Worm (Caenorhabditis elegans) whole organism, young adult: ENCODE measurements around the gene F22H10.11.

ENCODE experiments used
- B0035.1 ChIP-seq: sonication (generic microtip); optimal IDR thresholded peaks from 2 replicates; lab custom pipeline; 2016; ENCODE audit warnings: missing genetic modification characterization, mild to moderate bottlenecking, missing compliant biosample characterization, missing genotype, missing genetic modification reagents
- F22D6.2 ChIP-seq: sonication (generic microtip); optimal IDR thresholded peaks from 2 replicates; lab custom pipeline; 2016; ENCODE audit warnings: mild to moderate bottlenecking, missing genetic modification characterization, missing compliant biosample characterization
- F23B12.7 ChIP-seq: sonication (generic microtip); optimal IDR thresholded peaks from 2 replicates; lab custom pipeline; 2017; ENCODE audit warnings: missing genetic modification characterization, mild to moderate bottlenecking, missing compliant biosample characterization, antibody characterized with exemption, moderate library complexity; ENCODE audit not compliant: insufficient read depth
- F57A8.1 ChIP-seq: fragments of 200-800 bp; sonication (Bioruptor generic); optimal IDR thresholded peaks from 2 replicates; lab custom pipeline; 2018; ENCODE audit warnings: mild to moderate bottlenecking, missing genetic modification characterization, moderate library complexity, missing compliant biosample characterization
- K11D2.4 ChIP-seq: fragments of 200-800 bp; sonication (Bioruptor generic); IDR thresholded peaks from 2 replicates; pipeline ENCODE4 v1.3.6; 2022; ENCODE audit warnings: missing genetic modification reagents, missing genetic modification characterization, missing compliant biosample characterization
- T26A5.8 ChIP-seq: sonication (generic microtip); optimal IDR thresholded peaks from 2 replicates; lab custom pipeline; 2016; ENCODE audit warnings: missing genetic modification characterization, missing compliant biosample characterization
- Y53G8AR.9 ChIP-seq: fragments of 200-800 bp; sonication (Bioruptor generic); conservative IDR thresholded peaks from 2 replicates; pipeline ENCODE4 v1.3.6; 2022; ENCODE audit warnings: missing genetic modification reagents, missing genetic modification characterization, missing compliant biosample characterization
- Y56A3A.18 ChIP-seq: fragments of 200-800 bp; sonication (Bioruptor generic); IDR thresholded peaks from 2 replicates; pipeline ENCODE4 v1.3.6; 2022; ENCODE audit warnings: missing genetic modification reagents, missing genetic modification characterization, missing compliant biosample characterization
- akir-1 ChIP-seq: fragments of 200-800 bp; sonication (Bioruptor generic); optimal IDR thresholded peaks from 2 replicates; lab custom pipeline; 2018; ENCODE audit warnings: mild to moderate bottlenecking, missing genetic modification characterization, moderate library complexity, missing compliant biosample characterization
- ama-1 ChIP-seq, 3 experiments: fragments of 150-350 bp in 1 of 3; sonication (generic microtip) in 2 of 3; optimal IDR thresholded peaks; 2 replicates each; lab custom pipeline; 2014 to 2018; ENCODE audit warnings: missing biosample characterization in 2 of 3, missing genetic modification characterization in 2 of 3, missing genetic modification reagents in 2 of 3
- attf-3 ChIP-seq: fragments of 200-800 bp; sonication (Bioruptor generic); conservative IDR thresholded peaks from 2 replicates; pipeline ENCODE4 v1.3.6; 2022; ENCODE audit warnings: missing genetic modification reagents, missing genetic modification characterization, missing compliant biosample characterization
- attf-5 ChIP-seq: fragments of 200-800 bp; sonication (Bioruptor generic); optimal IDR thresholded peaks from 2 replicates; lab custom pipeline; 2018; ENCODE audit warnings: mild to moderate bottlenecking, missing genetic modification characterization, missing compliant biosample characterization
- cebp-2 ChIP-seq: fragments of 200-800 bp; sonication (Bioruptor generic); IDR thresholded peaks from 2 replicates; pipeline ENCODE4 v1.3.6; 2022; ENCODE audit warnings: missing genetic modification characterization, missing compliant biosample characterization
- ceh-27 ChIP-seq: fragments of 200-800 bp; sonication (Bioruptor generic); optimal IDR thresholded peaks from 2 replicates; lab custom pipeline; 2018; ENCODE audit warnings: mild to moderate bottlenecking, missing genetic modification characterization, moderate library complexity, missing compliant biosample characterization
- ceh-58 ChIP-seq: fragments of 200-800 bp; sonication (Bioruptor generic); IDR thresholded peaks from 2 replicates; pipeline ENCODE4 v1.3.6; 2022; ENCODE audit warnings: missing genetic modification characterization, missing compliant biosample characterization
- ekl-4 ChIP-seq: fragments of 200-800 bp; sonication (Bioruptor generic); IDR thresholded peaks from 2 replicates; pipeline ENCODE4 v1.3.6; 2022; ENCODE audit warnings: missing genetic modification reagents, missing genetic modification characterization, missing compliant biosample characterization
- ets-4 ChIP-seq: fragments of 200-800 bp; sonication (Bioruptor generic); optimal IDR thresholded peaks from 2 replicates; lab custom pipeline; 2018; ENCODE audit warnings: mild to moderate bottlenecking, missing genetic modification characterization, missing compliant biosample characterization
- fkh-3 ChIP-seq: sonication (generic microtip); optimal IDR thresholded peaks from 2 replicates; lab custom pipeline; 2016; ENCODE audit warnings: mild to moderate bottlenecking, missing genetic modification characterization, missing compliant biosample characterization
- gei-17 ChIP-seq: fragments of 200-800 bp; sonication (Bioruptor generic); optimal IDR thresholded peaks from 2 replicates; lab custom pipeline; 2018; ENCODE audit warnings: mild to moderate bottlenecking, missing genetic modification characterization, missing compliant biosample characterization
- hrde-1 ChIP-seq: sonication (generic microtip); optimal IDR thresholded peaks from 2 replicates; lab custom pipeline; 2016; ENCODE audit warnings: missing genetic modification characterization, mild to moderate bottlenecking, missing compliant biosample characterization, moderate library complexity, missing genotype, missing genetic modification reagents, borderline replicate concordance
- hsf-1 ChIP-seq: fragments of 200-800 bp; sonication (Bioruptor generic); IDR thresholded peaks from 2 replicates; pipeline ENCODE4 v1.3.6; 2022; ENCODE audit warnings: missing genetic modification reagents, missing genetic modification characterization, missing compliant biosample characterization
- lag-1 ChIP-seq: fragments of 200-800 bp; sonication (Bioruptor generic); IDR thresholded peaks from 2 replicates; pipeline ENCODE4 v1.3.6; 2022; ENCODE audit warnings: missing genetic modification reagents, missing genetic modification characterization, missing compliant biosample characterization
- let-607 ChIP-seq, 2 experiments: fragments of 200-800 bp in 1 of 2; sonication (Bioruptor generic) in 1 of 2; sonication (generic microtip) in 1 of 2; optimal IDR thresholded peaks; 2 replicates each; lab custom pipeline; 2016 to 2018; ENCODE audit warnings: mild to moderate bottlenecking in 2 of 2, missing compliant biosample characterization in 2 of 2, missing genetic modification characterization in 2 of 2, moderate library complexity in 2 of 2, missing genotype in 1 of 2
- lin-26 ChIP-seq: fragments of 200-800 bp; sonication (Bioruptor generic); IDR thresholded peaks from 2 replicates; pipeline ENCODE4 v1.3.6; 2022; ENCODE audit warnings: missing genetic modification reagents, missing genetic modification characterization, missing compliant biosample characterization
- lin-54 ChIP-seq: fragments of 200-800 bp; sonication (Bioruptor generic); optimal IDR thresholded peaks from 2 replicates; lab custom pipeline; 2018; ENCODE audit warnings: mild to moderate bottlenecking, missing genetic modification characterization, missing compliant biosample characterization
- madf-10 ChIP-seq: sonication (generic microtip); optimal IDR thresholded peaks from 2 replicates; lab custom pipeline; 2016; ENCODE audit warnings: mild to moderate bottlenecking, missing genetic modification characterization, missing compliant biosample characterization
- mcd-1 ChIP-seq: fragments of 200-800 bp; sonication (Bioruptor generic); IDR thresholded peaks from 2 replicates; pipeline ENCODE4 v1.3.6; 2022; ENCODE audit warnings: missing genetic modification reagents, missing genetic modification characterization, missing compliant biosample characterization
- nfya-1 ChIP-seq: sonication (generic microtip); optimal IDR thresholded peaks from 2 replicates; lab custom pipeline; 2017; ENCODE audit warnings: antibody characterized with exemption, missing compliant biosample characterization, missing genetic modification characterization, borderline replicate concordance; ENCODE audit not compliant: insufficient read depth
- nhr-27 ChIP-seq: fragments of 200-800 bp; sonication (Bioruptor generic); optimal IDR thresholded peaks from 2 replicates; lab custom pipeline; 2018; ENCODE audit warnings: mild to moderate bottlenecking, missing genetic modification characterization, moderate library complexity, missing compliant biosample characterization
- rec-8 ChIP-seq, 2 experiments: sonication (generic microtip); optimal IDR thresholded peaks; 2 replicates each; lab custom pipeline; 2016; ENCODE audit warnings: mild to moderate bottlenecking in 2 of 2, missing genetic modification characterization in 2 of 2, missing genetic modification reagents in 2 of 2, missing genotype in 2 of 2, missing biosample characterization in 1 of 2, missing compliant biosample characterization in 1 of 2, moderate library complexity in 1 of 2
- repo-1 ChIP-seq: sonication (generic microtip); optimal IDR thresholded peaks from 2 replicates; lab custom pipeline; 2017; ENCODE audit warnings: mild to moderate bottlenecking, missing genetic modification characterization, missing compliant biosample characterization
- rpc-1 ChIP-seq, 2 experiments: fragments of 150-350 bp in 1 of 2; sonication (generic microtip) in 1 of 2; optimal IDR thresholded peaks; 2 replicates each; lab custom pipeline; 2014 to 2018; ENCODE audit warnings: missing biosample characterization in 1 of 2, missing genetic modification characterization in 1 of 2, missing genetic modification reagents in 1 of 2, missing genotype in 1 of 2
- sea-2 ChIP-seq: fragments of 200-800 bp; sonication (Bioruptor generic); IDR thresholded peaks from 2 replicates; pipeline ENCODE4 v1.3.6; 2022; ENCODE audit warnings: missing genetic modification characterization, missing compliant biosample characterization
- snpc-4 ChIP-seq, 5 experiments: fragments of 150-350 bp in 1 of 5; sonication (generic microtip) in 4 of 5; optimal IDR thresholded peaks; 2 replicates each; lab custom pipeline; 2014 to 2018; ENCODE audit warnings: missing genetic modification characterization in 5 of 5, missing biosample characterization in 3 of 5, antibody characterized with exemption in 2 of 5, mild to moderate bottlenecking in 2 of 5, missing compliant biosample characterization in 2 of 5, missing genotype in 2 of 5, moderate library complexity in 2 of 5, missing genetic modification reagents in 1 of 5
- somi-1 ChIP-seq: fragments of 200-800 bp; sonication (Bioruptor generic); optimal IDR thresholded peaks from 2 replicates; lab custom pipeline; 2018; ENCODE audit warnings: mild to moderate bottlenecking, missing genetic modification characterization, missing compliant biosample characterization
- tbp1 ChIP-seq: fragments of 200-800 bp; sonication (Bioruptor generic); optimal IDR thresholded peaks from 2 replicates; lab custom pipeline; 2018; ENCODE audit warnings: mild to moderate bottlenecking, missing genetic modification characterization, missing compliant biosample characterization
- zim-3 ChIP-seq: sonication (generic microtip); optimal IDR thresholded peaks from 2 replicates; lab custom pipeline; 2017; ENCODE audit warnings: mild to moderate bottlenecking, missing genetic modification characterization, moderate library complexity, missing compliant biosample characterization
- ztf-26 ChIP-seq: sonication (generic microtip); optimal IDR thresholded peaks from 2 replicates; lab custom pipeline; 2017; ENCODE audit warnings: missing genetic modification characterization, missing compliant biosample characterization
- ztf-28 ChIP-seq: fragments of 200-800 bp; sonication (Bioruptor generic); IDR thresholded peaks from 2 replicates; pipeline ENCODE4 v1.3.6; 2022; ENCODE audit warnings: missing genetic modification reagents, missing genetic modification characterization, missing compliant biosample characterization
- ztf-6 ChIP-seq: fragments of 200-800 bp; sonication (Bioruptor generic); IDR thresholded peaks from 2 replicates; pipeline ENCODE4 v1.3.6; 2022; ENCODE audit warnings: missing genetic modification reagents, missing genetic modification characterization, missing compliant biosample characterization

Gene F22H10.11

ce11 chrX:16732259-16732658, 44.4 kb upstream of the F22H10.11 start:
- TF ChIP-seq somi-1 (GFP tag; lab: Kevin White, UChicago) (peak; percentile 11), Y53G8AR.9 (GFP tag; lab: Robert Waterston, UW) (no peak)

- TF ChIP-seq lag-1: no peak
- TF ChIP-seq akir-1 (GFP tag; lab: Kevin White, UChicago): no peak
- no peak for TF ChIP-seq B0035.1 (tag; lab: Kevin White, UChicago)
- no peak for TF ChIP-seq tbp1 (GFP tag; lab: Kevin White, UChicago)
- no peak for TF ChIP-seq lin-26 (GFP tag; lab: Robert Waterston, UW)
- no peak for TF ChIP-seq madf-10 (tag; lab: Kevin White, UChicago)
- no peak for TF ChIP-seq ztf-6 (GFP tag; lab: Robert Waterston, UW)
- no peak for TF ChIP-seq cebp-2 (GFP tag; lab: Robert Waterston, UW)
These were observed 43.3 kb upstream of the F22H10.11 start for ce11 chrX:16731167-16731566.

ce11 chrX:16729259-16729658, 41.4 kb upstream of the F22H10.11 start, which contains the start of gene hda-4:
Gene hda-4, plus strand, starts transcription at chrX:16729559.
- TF ChIP-seq zim-3 (tag; lab: Kevin White, UChicago) (no peak), tbp1 (GFP tag; lab: Kevin White, UChicago) (no peak), attf-3 (GFP tag; lab: Robert Waterston, UW) (no peak), let-607 (tag; optimal IDR thresholded peaks at IDR 0.05; lab: Kevin White, UChicago) (no peak), ztf-26 (no peak), T26A5.8 (tag; lab: Kevin White, UChicago) (no peak), ama-1 (optimal IDR thresholded peaks at IDR 0.05; lab: Kevin White, UChicago) (no peak), ama-1 (GFP tag; optimal IDR thresholded peaks at IDR 0.05; lab: Kevin White, UChicago) (no peak), ets-4 (GFP tag; lab: Kevin White, UChicago) (no peak)

ce11 chrX:16726879-16727278, 39.0 kb upstream of the F22H10.11 start:
- TF ChIP-seq sea-2 (GFP tag; lab: Robert Waterston, UW): no peak
- no peak for TF ChIP-seq F57A8.1 (GFP tag; lab: Kevin White, UChicago)
- TF ChIP-seq rpc-1 (optimal IDR thresholded peaks at IDR 0.05; lab: Kevin White, UChicago): no peak
- no peak for TF ChIP-seq rpc-1 (tag; optimal IDR thresholded peaks at IDR 0.05; lab: Kevin White, UChicago)
- TF ChIP-seq hsf-1 (GFP tag; lab: Robert Waterston, UW): no peak
- TF ChIP-seq cebp-2 (GFP tag; lab: Robert Waterston, UW): no peak
- no peak for TF ChIP-seq F23B12.7 (tag; lab: Kevin White, UChicago)
- TF ChIP-seq K11D2.4 (GFP tag; lab: Robert Waterston, UW): peak; percentile 82
- no peak for TF ChIP-seq Y56A3A.18
- no peak for TF ChIP-seq ama-1 (optimal IDR thresholded peaks at IDR 0.05; lab: Kevin White, UChicago)
- TF ChIP-seq ama-1 (GFP tag; optimal IDR thresholded peaks at IDR 0.05; lab: Kevin White, UChicago): no peak
- peak; percentile 31 for TF ChIP-seq F22D6.2 (tag; lab: Kevin White, UChicago)
- peak; percentile 84 for TF ChIP-seq ekl-4 (GFP tag; lab: Robert Waterston, UW)
- TF ChIP-seq rec-8 (tag; optimal IDR thresholded peaks at IDR 0.05; lab: Kevin White, UChicago): no peak
- TF ChIP-seq hrde-1 (tag; lab: Kevin White, UChicago): no peak
- TF ChIP-seq gei-17 (GFP tag; lab: Kevin White, UChicago): peak; percentile 76
- TF ChIP-seq ztf-6 (GFP tag; lab: Robert Waterston, UW): 0 out of 2 replicates have a peak, but pooled peaks have one; percentile 24
- no peak for TF ChIP-seq ceh-58
- no peak for TF ChIP-seq ztf-28 (GFP tag; lab: Robert Waterston, UW)
- peak; percentile 74 for TF ChIP-seq mcd-1 (GFP tag; lab: Robert Waterston, UW)
- TF ChIP-seq nfya-1 (tag; lab: Kevin White, UChicago): no peak
- peak; percentile 66 for TF ChIP-seq repo-1 (tag; lab: Kevin White, UChicago)
- peak; percentile 83 for TF ChIP-seq madf-10 (tag; lab: Kevin White, UChicago)
- TF ChIP-seq fkh-3 (tag; lab: Kevin White, UChicago): peak; percentile 15
- no peak for TF ChIP-seq nhr-27 (tag; lab: Kevin White, UChicago)
- peak; percentile 57 for TF ChIP-seq lin-54 (GFP tag; lab: Kevin White, UChicago)
- peak; percentile 16 for TF ChIP-seq snpc-4 (GFP tag; optimal IDR thresholded peaks at IDR 0.05; lab: Kevin White, UChicago)
- peak; percentile 59 to 78 (median 70) for TF ChIP-seq snpc-4 (tag; optimal IDR thresholded peaks at IDR 0.05; lab: Kevin White, UChicago)
- TF ChIP-seq ceh-27 (GFP tag; lab: Kevin White, UChicago): peak; percentile 92
- peak; percentile 85 for TF ChIP-seq attf-5 (GFP tag; lab: Kevin White, UChicago)
